Fruit fly (Drosophila melanogaster) whole organism, wandering third instar larva: ENCODE results near the gene Nab2.

Experiments used
- CG32264 ChIP-seq: fragments of 200-800 bp; sonication (Bioruptor generic); optimal IDR thresholded peaks from 2 replicates; lab custom pipeline; 2016; ENCODE audit warnings: missing biosample characterization, missing genetic modification characterization
- Dfd ChIP-seq: fragments of >200 bp; optimal IDR thresholded peaks from 2 replicates; lab custom pipeline; 2017; ENCODE audit warnings: missing biosample characterization, missing genetic modification characterization
- Dif ChIP-seq: fragments of 200-275, 200-300 bp; sonication (Bioruptor generic); optimal IDR thresholded peaks from 2 replicates; lab custom pipeline; 2018; ENCODE audit warnings: missing biosample characterization, missing genetic modification characterization; ENCODE audit not compliant: partially characterized antibody
- HLH106 ChIP-seq: fragments of 200-800 bp; optimal IDR thresholded peaks from 3 replicates; lab custom pipeline; 2019; ENCODE audit warnings: missing biosample characterization, mild to moderate bottlenecking, missing genetic modification characterization, moderate library complexity
- Hnf4 ChIP-seq: fragments of 200-800 bp; sonication (Bioruptor generic); optimal IDR thresholded peaks from 2 replicates; lab custom pipeline; 2016; ENCODE audit warnings: missing biosample characterization, mild to moderate bottlenecking, missing genetic modification characterization
- Hr78 ChIP-seq: fragments of >200 bp; optimal IDR thresholded peaks from 2 replicates; lab custom pipeline; 2017; ENCODE audit warnings: missing biosample characterization, missing genetic modification characterization
- Hr83 ChIP-seq: fragments of 200-300 bp; sonication (Bioruptor generic); optimal IDR thresholded peaks from 2 replicates; lab custom pipeline; 2016; ENCODE audit warnings: missing biosample characterization, mild to moderate bottlenecking, missing genetic modification characterization, moderate library complexity; ENCODE audit not compliant: poor library complexity, severe bottlenecking
- Jra ChIP-seq: sonication (Bioruptor generic); optimal IDR thresholded peaks from 2 replicates; lab custom pipeline; 2016; ENCODE audit warnings: missing biosample characterization, missing genetic modification characterization
- Mio ChIP-seq: sonication (Bioruptor generic); optimal IDR thresholded peaks from 2 replicates; lab custom pipeline; 2016; ENCODE audit warnings: missing biosample characterization, missing genetic modification characterization
- Myc ChIP-seq: fragments of >200 bp; optimal IDR thresholded peaks from 2 replicates; lab custom pipeline; 2017
- N ChIP-seq: fragments of >200 bp; optimal IDR thresholded peaks from 2 replicates; lab custom pipeline; 2018; ENCODE audit warnings: missing biosample characterization, missing external identifiers, missing genetic modification characterization
- OdsH ChIP-seq: fragments of 200-800 bp; sonication (Bioruptor generic); optimal IDR thresholded peaks from 2 replicates; lab custom pipeline; 2016; ENCODE audit warnings: missing biosample characterization, mild to moderate bottlenecking, missing genetic modification characterization
- Rel ChIP-seq, 2 experiments: fragments of 200-800 bp; sonication (Bioruptor generic) in 1 of 2; optimal IDR thresholded peaks; 2 replicates in 1 of 2; 3 replicates in 1 of 2; lab custom pipeline; 2016 to 2019; ENCODE audit warnings: mild to moderate bottlenecking in 2 of 2, missing biosample characterization in 2 of 2, missing genetic modification characterization in 2 of 2, moderate library complexity in 1 of 2
- Sp1 ChIP-seq: fragments of 200-800 bp; sonication (Bioruptor generic); optimal IDR thresholded peaks from 3 replicates; lab custom pipeline; 2019; ENCODE audit warnings: missing biosample characterization, mild to moderate bottlenecking, missing genetic modification characterization, moderate library complexity
- Vsx2 ChIP-seq: fragments of 200-300, 225-300 bp; sonication (Bioruptor generic); optimal IDR thresholded peaks from 2 replicates; lab custom pipeline; 2018; ENCODE audit warnings: missing biosample characterization, missing genetic modification characterization; ENCODE audit not compliant: partially characterized antibody
- br ChIP-seq: fragments of 200-800 bp; sonication (Bioruptor generic); optimal IDR thresholded peaks from 2 replicates; lab custom pipeline; 2016; ENCODE audit warnings: missing biosample characterization, missing genetic modification characterization
- brk ChIP-seq: fragments of 200-800 bp; sonication (Bioruptor generic); optimal IDR thresholded peaks from 2 replicates; lab custom pipeline; 2016; ENCODE audit warnings: missing biosample characterization, mild to moderate bottlenecking, missing genetic modification characterization
- dl ChIP-seq, 2 experiments: fragments of 175-275, 200-275 bp in 1 of 2; fragments of 200-275 bp in 1 of 2; sonication (Bioruptor generic); optimal IDR thresholded peaks; lab custom pipeline; 2018; ENCODE audit warnings: mild to moderate bottlenecking in 2 of 2, missing biosample characterization in 2 of 2, missing genetic modification characterization in 2 of 2, moderate library complexity in 2 of 2; ENCODE audit not compliant: partially characterized antibody in 2 of 2, insufficient read depth in 1 of 2
- dmrt93B ChIP-seq: fragments of 200-800 bp; sonication (Bioruptor generic); optimal IDR thresholded peaks from 2 replicates; lab custom pipeline; 2018; ENCODE audit warnings: missing biosample characterization, mild to moderate bottlenecking, missing genetic modification characterization
- dsf ChIP-seq: sonication (Bioruptor generic); optimal IDR thresholded peaks from 2 replicates; lab custom pipeline; 2016; ENCODE audit warnings: missing biosample characterization, missing genetic modification characterization, borderline replicate concordance
- foxo ChIP-seq, 2 experiments: fragments of 200-800 bp; sonication (Bioruptor generic); optimal IDR thresholded peaks; 2 replicates in 1 of 2; 3 replicates in 1 of 2; lab custom pipeline; 2016 to 2017; ENCODE audit warnings: missing biosample characterization in 2 of 2, missing genetic modification characterization in 2 of 2
- jim ChIP-seq: fragments of 175-275, 200-325 bp; sonication (Bioruptor generic); optimal IDR thresholded peaks from 2 replicates; lab custom pipeline; 2016; ENCODE audit warnings: missing biosample characterization, mild to moderate bottlenecking, missing genetic modification characterization
- lola ChIP-seq: fragments of >200 bp; optimal IDR thresholded peaks from 2 replicates; lab custom pipeline; 2017; ENCODE audit warnings: missing biosample characterization, missing genetic modification characterization
- pan ChIP-seq: fragments of >200 bp; optimal IDR thresholded peaks from 2 replicates; lab custom pipeline; 2017
- psq ChIP-seq: fragments of 200-800 bp; sonication (Bioruptor generic); optimal IDR thresholded peaks from 3 replicates; lab custom pipeline; 2017; ENCODE audit warnings: missing biosample characterization, mild to moderate bottlenecking, missing genetic modification characterization, moderate library complexity
- sage ChIP-seq: fragments of 200-800 bp; sonication (Bioruptor generic); optimal IDR thresholded peaks from 2 replicates; lab custom pipeline; 2016; ENCODE audit warnings: missing biosample characterization, mild to moderate bottlenecking, missing genetic modification characterization
- sv ChIP-seq: fragments of 200-800 bp; sonication (Bioruptor generic); optimal IDR thresholded peaks from 3 replicates; lab custom pipeline; 2016; ENCODE audit warnings: missing biosample characterization, missing genetic modification characterization
- tai ChIP-seq: sonication (Bioruptor generic); optimal IDR thresholded peaks from 2 replicates; lab custom pipeline; 2016; ENCODE audit warnings: missing biosample characterization, missing genetic modification characterization
- woc ChIP-seq: sonication (Bioruptor generic); optimal IDR thresholded peaks from 2 replicates; lab custom pipeline; 2016; ENCODE audit warnings: missing biosample characterization, mild to moderate bottlenecking, missing genetic modification characterization

The Nab2 gene

DNA sequence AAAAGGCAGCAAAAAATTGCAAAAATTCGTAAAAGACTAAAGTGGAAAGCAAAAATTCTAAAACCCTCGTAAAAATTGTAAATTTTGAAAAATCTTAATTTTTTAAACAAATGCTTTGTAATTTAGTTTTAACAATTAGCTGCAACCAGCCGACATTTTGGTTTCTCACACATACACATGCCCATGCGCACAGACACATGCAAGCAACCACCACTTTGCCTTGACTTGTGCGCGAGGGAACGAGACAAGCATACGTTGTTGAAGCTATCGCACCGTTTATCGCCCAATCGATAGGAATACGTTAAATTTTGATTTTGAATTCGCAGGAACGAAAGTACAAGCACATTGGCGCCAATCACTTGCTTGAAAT is 2.1 kb upstream of the Nab2 start:
- no peak for TF ChIP-seq Dfd (GFP tag; lab: Kevin White, UChicago)
- peak; percentile 96 for TF ChIP-seq Vsx2 (GFP tag; lab: Kevin White, UChicago)

DNA sequence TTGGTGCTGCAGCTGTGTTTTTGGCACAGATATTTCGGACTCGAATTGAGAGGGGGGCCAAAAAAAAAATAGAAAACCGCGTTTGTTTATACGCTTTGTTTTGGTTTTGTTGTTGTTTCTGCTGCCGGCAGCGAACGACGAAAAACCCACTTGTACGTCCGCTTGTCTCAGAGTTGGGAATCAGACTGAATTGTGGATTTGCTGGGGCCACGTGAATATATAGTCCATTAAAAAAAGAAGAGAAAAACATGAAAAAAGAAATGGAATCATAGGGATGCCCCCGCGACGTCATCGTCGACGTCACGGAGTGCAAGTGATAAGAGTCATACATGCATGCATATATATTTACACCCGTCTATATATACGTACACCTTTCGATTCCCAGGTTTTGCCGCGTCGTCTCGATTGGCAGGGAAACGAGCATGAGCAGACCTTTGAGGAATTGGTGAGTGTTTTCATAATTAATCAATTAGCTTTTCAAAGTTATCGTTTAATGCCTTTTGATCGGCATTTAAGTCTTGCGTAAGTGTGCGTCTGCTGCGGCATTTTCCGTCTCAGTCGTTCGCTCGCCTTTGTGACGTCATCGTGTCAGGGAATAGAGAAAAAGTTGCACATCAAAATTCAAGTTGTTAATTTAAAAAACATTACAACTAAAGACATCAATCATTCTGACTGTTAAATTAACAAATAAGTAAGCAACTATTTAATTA is 1.6 kb upstream of the Nab2 start:
- TF ChIP-seq Rel (GFP tag; optimal IDR thresholded peaks at IDR 0.05; lab: Kevin White, UChicago) = no peak
- peak; percentile 87 for TF ChIP-seq Rel (tag; optimal IDR thresholded peaks at IDR 0.05; lab: Kevin White, UChicago)
- TF ChIP-seq Hnf4 (GFP tag; lab: Kevin White, UChicago) = no peak

DNA sequence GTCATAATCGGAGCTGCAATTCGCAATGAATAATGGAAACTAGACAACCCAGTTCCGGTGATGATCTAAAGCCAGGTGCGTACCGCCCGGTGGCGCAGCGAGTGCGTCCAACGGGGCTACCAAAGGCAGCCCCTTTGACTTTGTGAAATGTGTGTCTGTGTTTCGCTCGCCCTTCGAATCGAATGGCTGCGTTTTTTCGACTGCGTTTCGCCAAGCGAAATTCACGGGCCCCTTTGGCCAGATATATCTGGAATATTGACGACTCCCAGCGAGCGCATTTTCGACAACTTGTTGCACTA is 813 bp upstream of the Nab2 start:
- TF ChIP-seq tai (GFP tag; lab: Kevin White, UChicago) (no peak), N (GFP tag; lab: Kevin White, UChicago) (no peak), foxo (GFP tag; optimal IDR thresholded peaks at IDR 0.05; lab: Kevin White, UChicago) (no peak), Sp1 (GFP tag; lab: Kevin White, UChicago) (no peak)

DNA sequence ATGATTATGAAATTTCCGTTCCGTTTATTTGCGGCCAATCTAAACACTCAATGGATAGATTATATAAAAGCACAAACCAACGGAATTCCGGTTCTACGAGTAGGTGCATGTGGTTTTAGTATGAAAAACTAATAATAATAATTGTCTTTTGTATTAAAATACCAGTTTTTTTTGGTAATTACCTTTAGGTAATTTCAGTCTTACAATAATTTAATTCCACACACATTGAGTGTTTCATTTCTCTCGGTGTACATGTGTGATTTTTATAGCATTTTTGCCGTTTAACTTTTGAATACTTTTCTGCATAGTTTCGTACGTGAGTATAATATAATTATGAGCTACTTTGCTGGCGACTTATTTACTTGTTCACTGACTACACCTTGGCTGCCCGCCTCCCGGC is 15.2 kb downstream of the Nab2 start:
- no peak for TF ChIP-seq Hr83 (GFP tag; lab: Kevin White, UChicago)
- TF ChIP-seq Dfd (GFP tag; lab: Kevin White, UChicago) = no peak
- no peak for TF ChIP-seq dsf (GFP tag; lab: Kevin White, UChicago)
- TF ChIP-seq brk (GFP tag; lab: Kevin White, UChicago) = no peak
- TF ChIP-seq sage (GFP tag; lab: Kevin White, UChicago) = no peak
- TF ChIP-seq lola (GFP tag; lab: Kevin White, UChicago) = no peak
- no peak for TF ChIP-seq Mio (GFP tag; lab: Kevin White, UChicago)
- no peak for TF ChIP-seq OdsH
- TF ChIP-seq CG32264 (GFP tag; lab: Kevin White, UChicago) = no peak
- TF ChIP-seq woc (GFP tag; lab: Kevin White, UChicago) = no peak
- TF ChIP-seq sv (GFP tag; lab: Kevin White, UChicago) = no peak
- no peak for TF ChIP-seq dmrt93B (GFP tag; lab: Kevin White, UChicago)
- no peak for TF ChIP-seq Hr78 (GFP tag; lab: Kevin White, UChicago)
- no peak for TF ChIP-seq HLH106 (tag; lab: Kevin White, UChicago)
- no peak for TF ChIP-seq Dif
- TF ChIP-seq Vsx2 (GFP tag; lab: Kevin White, UChicago) = no peak
- TF ChIP-seq pan (lab: Kevin White, UChicago) = no peak
- no peak for TF ChIP-seq Jra (GFP tag; lab: Kevin White, UChicago)
- no peak for TF ChIP-seq br (GFP tag; lab: Kevin White, UChicago)
- TF ChIP-seq N (GFP tag; lab: Kevin White, UChicago) = no peak
- TF ChIP-seq, all 38 proteins: peak for 0

DNA sequence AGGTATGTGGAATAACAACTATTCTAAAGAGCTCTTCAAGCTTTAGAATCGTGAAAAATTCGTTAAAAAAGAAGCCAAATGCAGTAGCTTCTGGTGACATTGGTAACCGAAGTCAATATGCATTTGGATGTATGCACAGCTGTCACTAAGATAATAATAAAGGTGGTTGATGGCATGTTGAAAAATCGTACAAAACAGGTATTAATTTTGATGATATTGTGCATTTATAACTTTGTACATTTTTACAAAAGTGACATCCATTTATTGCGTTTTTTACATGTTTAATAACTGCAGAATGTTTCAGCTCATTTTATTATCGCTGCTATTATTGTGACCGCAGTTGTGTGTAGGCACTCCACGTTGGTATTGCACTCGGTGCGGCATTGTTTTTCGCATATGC is 16.7 kb downstream of the Nab2 start:
- TF ChIP-seq Hr83 (GFP tag; lab: Kevin White, UChicago) (peak; percentile 88), dmrt93B (GFP tag; lab: Kevin White, UChicago) (no peak), pan (lab: Kevin White, UChicago) (no peak), CG32264 (GFP tag; lab: Kevin White, UChicago) (no peak), sage (GFP tag; lab: Kevin White, UChicago) (no peak), foxo (GFP tag; optimal IDR thresholded peaks at IDR 0.05; lab: Kevin White, UChicago) (peak in 1 of 2 experiments; percentile 32), lola (GFP tag; lab: Kevin White, UChicago) (no peak), Myc (lab: Kevin White, UChicago) (no peak), jim (GFP tag; lab: Kevin White, UChicago) (no peak), OdsH (peak; percentile 1), Rel (GFP tag; optimal IDR thresholded peaks at IDR 0.05; lab: Kevin White, UChicago) (no peak), Rel (tag; optimal IDR thresholded peaks at IDR 0.05; lab: Kevin White, UChicago) (no peak), Dfd (GFP tag; lab: Kevin White, UChicago) (no peak), brk (GFP tag; lab: Kevin White, UChicago) (no peak), Vsx2 (GFP tag; lab: Kevin White, UChicago) (no peak), N (GFP tag; lab: Kevin White, UChicago) (no peak), dl (GFP tag; optimal IDR thresholded peaks at IDR 0.05; lab: Kevin White, UChicago; ENCODE audit: insufficient read depth in 1 of 2, partially characterized antibody in 2 of 2) (no peak), psq (no peak), br (GFP tag; lab: Kevin White, UChicago) (no peak), woc (GFP tag; lab: Kevin White, UChicago) (no peak)
